Fruit fly (Drosophila melanogaster) whole organism, embryonic: ENCODE measurements around the gene CG31183.

ENCODE experiments used
- Atf6 ChIP-seq: fragments of 200-800 bp; sonication (Bioruptor generic); IDR thresholded peaks from 2 replicates; pipeline ENCODE4 v1.3.6; 2022; ENCODE audit warnings: missing biosample characterization, missing genetic modification characterization
- Blimp-1 ChIP-seq: fragments of 200-800 bp; sonication (Bioruptor generic); optimal IDR thresholded peaks from 3 replicates; lab custom pipeline; 2018; ENCODE audit warnings: missing biosample characterization, missing genetic modification characterization, mild to moderate bottlenecking, moderate library complexity, missing genetic modification reagents
- CG10147 ChIP-seq: fragments of 200-800 bp; sonication (Bioruptor generic); optimal IDR thresholded peaks from 2 replicates; lab custom pipeline; 2019; ENCODE audit warnings: missing biosample characterization, mild to moderate bottlenecking, missing genetic modification characterization, moderate library complexity
- CG11398 ChIP-seq: fragments of 200-800 bp; sonication (Bioruptor generic); optimal IDR thresholded peaks from 2 replicates; lab custom pipeline; 2016; ENCODE audit warnings: missing biosample characterization, missing genetic modification characterization
- CG11560 ChIP-seq: fragments of 200-800 bp; sonication (Bioruptor generic); IDR thresholded peaks from 3 replicates; pipeline ENCODE4 v1.3.6; 2022; ENCODE audit warnings: missing biosample characterization, missing genetic modification characterization
- CG12391 ChIP-seq: fragments of 200-800 bp; sonication (Bioruptor generic); optimal IDR thresholded peaks from 3 replicates; lab custom pipeline; 2018; ENCODE audit warnings: missing biosample characterization, mild to moderate bottlenecking, missing genetic modification characterization, moderate library complexity
- CG13624 ChIP-seq: fragments of 200-800 bp; sonication (Bioruptor generic); optimal IDR thresholded peaks from 2 replicates; lab custom pipeline; 2016; ENCODE audit warnings: missing biosample characterization, missing genetic modification characterization
- CG15696 ChIP-seq: fragments of 200-800 bp; sonication (Bioruptor generic); optimal IDR thresholded peaks from 2 replicates; lab custom pipeline; 2019; ENCODE audit warnings: missing biosample characterization, mild to moderate bottlenecking, missing genetic modification characterization, moderate library complexity
- CG17359 ChIP-seq: fragments of 200-800 bp; sonication (Bioruptor generic); optimal IDR thresholded peaks from 3 replicates; lab custom pipeline; 2018; ENCODE audit warnings: missing biosample characterization, mild to moderate bottlenecking, missing genetic modification characterization, moderate library complexity
- CG17829 ChIP-seq: fragments of 200-800 bp; optimal IDR thresholded peaks from 2 replicates; lab custom pipeline; 2019; ENCODE audit warnings: missing biosample characterization, mild to moderate bottlenecking, missing genetic modification characterization, moderate library complexity
- CG1792 ChIP-seq: fragments of 200-800 bp; sonication (Bioruptor generic); optimal IDR thresholded peaks from 2 replicates; lab custom pipeline; 2016; ENCODE audit warnings: missing biosample characterization, missing genetic modification characterization
- CG43689 ChIP-seq: fragments of 200-800 bp; sonication (Bioruptor generic); IDR thresholded peaks from 2 replicates; pipeline ENCODE4 v1.3.6; 2022; ENCODE audit warnings: missing biosample characterization, missing genetic modification characterization
- CG4617 ChIP-seq: fragments of 200-800 bp; sonication (Bioruptor generic); optimal IDR thresholded peaks from 3 replicates; lab custom pipeline; 2016; ENCODE audit warnings: missing biosample characterization, missing genetic modification characterization, borderline replicate concordance
- CG4730 ChIP-seq: fragments of 200-800 bp; sonication (Bioruptor generic); IDR thresholded peaks from 2 replicates; pipeline ENCODE4 v1.3.6; 2022; ENCODE audit warnings: missing biosample characterization, missing genetic modification characterization
- CG4820 ChIP-seq: fragments of 200-800 bp; sonication (Bioruptor generic); optimal IDR thresholded peaks from 3 replicates; lab custom pipeline; 2016; ENCODE audit warnings: missing biosample characterization, missing genetic modification characterization
- CG5953 ChIP-seq: fragments of 200-800 bp; sonication (Bioruptor generic); IDR thresholded peaks from 2 replicates; pipeline ENCODE4 v1.3.6; 2022; ENCODE audit warnings: missing biosample characterization, missing genetic modification characterization
- CG7372 ChIP-seq: fragments of 200-800 bp; sonication (Bioruptor generic); IDR thresholded peaks from 2 replicates; pipeline ENCODE4 v1.3.6; 2022; ENCODE audit warnings: missing biosample characterization, missing genetic modification characterization
- CG8388 ChIP-seq: fragments of 200-800 bp; sonication (Bioruptor generic); optimal IDR thresholded peaks from 2 replicates; lab custom pipeline; 2019; ENCODE audit warnings: missing biosample characterization, mild to moderate bottlenecking, missing genetic modification characterization, moderate library complexity
- CG9437 ChIP-seq: fragments of 200-800 bp; sonication (Bioruptor generic); optimal IDR thresholded peaks from 2 replicates; lab custom pipeline; 2018; ENCODE audit warnings: missing biosample characterization, mild to moderate bottlenecking, missing genetic modification characterization
- CoRest ChIP-seq: fragments of 200-800 bp; sonication (Bioruptor generic); optimal IDR thresholded peaks from 3 replicates; lab custom pipeline; 2018; ENCODE audit warnings: missing biosample characterization, mild to moderate bottlenecking, missing genetic modification characterization, moderate library complexity
- Drgx ChIP-seq: fragments of 200-800 bp; sonication (Bioruptor generic); IDR thresholded peaks from 2 replicates; pipeline ENCODE4 v1.3.6; 2022; ENCODE audit warnings: missing biosample characterization, missing genetic modification characterization
- H2.0 ChIP-seq: fragments of 200-800 bp; sonication (Bioruptor generic); IDR thresholded peaks from 2 replicates; pipeline ENCODE4 v1.3.6; 2022; ENCODE audit warnings: missing biosample characterization, missing genetic modification characterization
- HmgD ChIP-seq: fragments of 200-800 bp; sonication (Bioruptor generic); optimal IDR thresholded peaks from 3 replicates; lab custom pipeline; 2016; ENCODE audit warnings: missing biosample characterization, missing genetic modification characterization
- Hr51 ChIP-seq, 2 experiments: fragments of 200-800 bp; sonication (Bioruptor generic); optimal IDR thresholded peaks; 2 replicates in 1 of 2; 3 replicates in 1 of 2; lab custom pipeline; 2016 to 2018; ENCODE audit warnings: missing biosample characterization in 2 of 2, missing genetic modification characterization in 2 of 2, mild to moderate bottlenecking in 1 of 2, moderate library complexity in 1 of 2
- Jarid2 ChIP-seq: fragments of 200-800 bp; sonication (Bioruptor generic); optimal IDR thresholded peaks from 3 replicates; lab custom pipeline; 2017; ENCODE audit warnings: mild to moderate bottlenecking, missing biosample characterization, missing genetic modification reagents, missing genetic modification characterization
- MBD-R2 ChIP-seq: fragments of 200-800 bp; sonication (Bioruptor generic); IDR thresholded peaks from 2 replicates; pipeline ENCODE4 v1.3.6; 2022; ENCODE audit warnings: missing biosample characterization, missing genetic modification characterization
- NfI ChIP-seq: fragments of 200-800 bp; sonication (Bioruptor generic); optimal IDR thresholded peaks from 3 replicates; lab custom pipeline; 2018; ENCODE audit warnings: missing biosample characterization, mild to moderate bottlenecking, missing genetic modification characterization, moderate library complexity
- Pdp1 ChIP-seq, 2 experiments: fragments of 200-800 bp; sonication (Bioruptor generic); optimal IDR thresholded peaks; 3 replicates each; lab custom pipeline; 2016; ENCODE audit warnings: missing biosample characterization in 2 of 2, missing genetic modification characterization in 2 of 2, mild to moderate bottlenecking in 1 of 2, moderate library complexity in 1 of 2
- Sry-δ ChIP-seq: fragments of 200-800 bp; sonication (Bioruptor generic); optimal IDR thresholded peaks from 2 replicates; lab custom pipeline; 2016; ENCODE audit warnings: missing biosample characterization, missing genetic modification characterization
- Trl ChIP-seq, 3 experiments: fragments of >200 bp in 2 of 3; fragments of 200-800 bp in 1 of 3; sonication (Bioruptor generic) in 1 of 3; optimal IDR thresholded peaks; 2 replicates in 1 of 3; 3 replicates in 2 of 3; lab custom pipeline; 2016 to 2017; ENCODE audit warnings: missing biosample characterization in 1 of 3, missing genetic modification characterization in 1 of 3
- ara ChIP-seq: fragments of 200-800 bp; sonication (Bioruptor generic); IDR thresholded peaks from 2 replicates; pipeline ENCODE4 v1.3.6; 2022; ENCODE audit warnings: missing biosample characterization, missing genetic modification characterization
- ash1 ChIP-seq: fragments of 200-800 bp; sonication (Bioruptor generic); optimal IDR thresholded peaks from 2 replicates; lab custom pipeline; 2018; ENCODE audit warnings: missing biosample characterization, mild to moderate bottlenecking, missing genetic modification characterization
- ato ChIP-seq: fragments of 200-800 bp; sonication (Bioruptor generic); IDR thresholded peaks from 2 replicates; pipeline ENCODE4 v1.3.6; 2022; ENCODE audit warnings: missing biosample characterization, missing genetic modification characterization; ENCODE audit not compliant: partially characterized antibody
- bab2 ChIP-seq: fragments of 200-800 bp; sonication (Bioruptor generic); optimal IDR thresholded peaks from 2 replicates; lab custom pipeline; 2016; ENCODE audit warnings: missing biosample characterization, missing genetic modification characterization
- cwo ChIP-seq: fragments of 200-800 bp; sonication (Bioruptor generic); optimal IDR thresholded peaks from 3 replicates; lab custom pipeline; 2017; ENCODE audit warnings: missing biosample characterization, missing genetic modification characterization, mild to moderate bottlenecking, moderate library complexity, missing genetic modification reagents
- ems ChIP-seq: fragments of 200-800 bp; sonication (Bioruptor generic); optimal IDR thresholded peaks from 3 replicates; lab custom pipeline; 2016; ENCODE audit warnings: missing biosample characterization, missing genetic modification characterization
- esg ChIP-seq: fragments of 200-800 bp; sonication (Bioruptor generic); conservative IDR thresholded peaks from 2 replicates; pipeline ENCODE4 v1.3.6; 2022; ENCODE audit warnings: missing biosample characterization, missing genetic modification characterization
- gsb ChIP-seq: fragments of 200-800 bp; sonication (Bioruptor generic); IDR thresholded peaks from 2 replicates; pipeline ENCODE4 v1.3.6; 2022; ENCODE audit warnings: missing biosample characterization, missing genetic modification characterization
- hbn ChIP-seq: fragments of 200-800 bp; sonication (Bioruptor generic); IDR thresholded peaks from 2 replicates; pipeline ENCODE4 v1.3.6; 2022; ENCODE audit warnings: missing biosample characterization, missing genetic modification characterization; ENCODE audit not compliant: partially characterized antibody
- hkb ChIP-seq, 2 experiments: fragments of 200-800 bp in 1 of 2; fragments of >200 bp in 1 of 2; sonication (Bioruptor generic) in 1 of 2; IDR thresholded peaks in 1 of 2; optimal IDR thresholded peaks in 1 of 2; 2 replicates each; pipeline versions ENCODE4 v1.3.6 to Lab custom; 2017 to 2022; ENCODE audit warnings: missing biosample characterization in 1 of 2, missing genetic modification characterization in 1 of 2
- insv ChIP-seq, 2 experiments: fragments of 200-800 bp; sonication (Bioruptor generic); optimal IDR thresholded peaks; 3 replicates each; lab custom pipeline; 2016 to 2018; ENCODE audit warnings: missing biosample characterization in 2 of 2, missing genetic modification characterization in 2 of 2
- luna ChIP-seq: fragments of 200-800 bp; sonication (Bioruptor generic); optimal IDR thresholded peaks from 2 replicates; lab custom pipeline; 2016; ENCODE audit warnings: missing biosample characterization, missing genetic modification characterization
- oc ChIP-seq: fragments of 200-800 bp; sonication (Bioruptor generic); optimal IDR thresholded peaks from 2 replicates; lab custom pipeline; 2018; ENCODE audit warnings: missing biosample characterization, mild to moderate bottlenecking, missing genetic modification characterization, moderate library complexity
- psq ChIP-seq: fragments of 200-800 bp; sonication (Bioruptor generic); optimal IDR thresholded peaks from 2 replicates; lab custom pipeline; 2017; ENCODE audit warnings: missing biosample characterization, missing genetic modification characterization
- sens-2 ChIP-seq: fragments of 200-800 bp; sonication (Bioruptor generic); IDR thresholded peaks from 2 replicates; pipeline ENCODE4 v1.3.6; 2022; ENCODE audit warnings: missing biosample characterization, missing genetic modification characterization
- trem ChIP-seq: fragments of 200-800 bp; optimal IDR thresholded peaks from 3 replicates; lab custom pipeline; 2019; ENCODE audit warnings: missing biosample characterization, mild to moderate bottlenecking, missing genetic modification characterization, moderate library complexity
- trh ChIP-seq: fragments of 200-800 bp; sonication (Bioruptor generic); optimal IDR thresholded peaks from 2 replicates; lab custom pipeline; 2016; ENCODE audit warnings: missing biosample characterization, missing genetic modification characterization

Gene CG31183

DNA sequence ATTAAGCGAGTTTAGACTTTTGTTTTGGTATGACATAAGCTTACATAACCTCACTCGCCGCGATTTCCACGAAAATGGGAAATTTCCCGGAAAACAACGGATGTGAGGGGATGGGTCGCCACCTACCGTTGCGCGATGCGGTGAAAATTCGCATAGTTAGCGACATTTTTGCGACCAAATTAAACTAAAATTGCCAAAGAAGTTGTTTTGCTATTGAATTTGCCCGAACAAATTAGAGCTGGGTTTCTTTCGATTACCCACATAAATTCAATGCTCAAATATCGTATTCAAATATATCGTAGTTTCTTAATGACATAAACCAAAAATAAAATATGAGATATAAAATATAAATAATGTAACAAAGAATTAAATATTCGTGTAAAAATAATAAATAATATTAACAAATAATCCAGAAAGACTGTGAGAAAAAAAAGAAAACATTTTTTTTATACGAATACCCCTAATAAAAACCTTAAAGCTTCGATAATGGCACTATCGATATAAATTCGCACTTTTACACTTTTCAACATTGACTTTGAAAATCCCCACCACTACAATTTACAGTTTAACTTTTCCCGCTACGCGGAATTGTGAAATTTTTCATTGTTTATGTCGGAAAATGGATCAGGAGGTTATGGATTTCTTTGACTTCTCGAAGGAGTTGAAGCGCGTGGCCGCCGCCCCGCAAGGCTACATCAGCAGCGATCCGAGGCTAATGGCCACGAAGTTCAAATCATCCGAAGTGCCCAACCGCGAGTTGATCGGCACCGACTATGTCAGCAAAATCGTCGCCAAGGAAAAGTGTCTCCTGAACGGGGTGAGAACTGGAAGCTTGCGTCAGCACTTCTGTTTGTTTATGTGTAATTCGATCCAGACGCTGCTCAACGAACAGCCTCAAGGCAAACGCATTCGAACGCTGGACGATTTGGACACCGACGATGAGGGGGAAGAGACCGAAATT is 38.6 kb downstream of the CG31183 start, which contains the start of the genes ND-23 and spn-E (continued):
- TF ChIP-seq Pdp1 (GFP tag; optimal IDR thresholded peaks at IDR 0.05; lab: Kevin White, UChicago) = peak in 1 of 2 experiments; percentile 99
- peak; percentile 81 for TF ChIP-seq CoRest (tag; lab: Kevin White, UChicago)
- TF ChIP-seq CG11398 (GFP tag; lab: Kevin White, UChicago) = no peak
- TF ChIP-seq CG43689 (GFP tag; lab: Robert Waterston, UW) = no peak
- TF ChIP-seq CG5953 (GFP tag; lab: Robert Waterston, UW) = peak; percentile 14; the same call in 1 of the 2 replicates
- peak; percentile 50 for TF ChIP-seq CG4617 (GFP tag; lab: Kevin White, UChicago)
- TF ChIP-seq CG17829 (tag; lab: Kevin White, UChicago) = peak; percentile 85
- peak; percentile 83 for TF ChIP-seq CG12391
- peak; percentile 28 for TF ChIP-seq CG17359 (tag; lab: Kevin White, UChicago)
- no peak for TF ChIP-seq CG10147 (GFP tag; lab: Kevin White, UChicago)
- peak; percentile 31 for TF ChIP-seq trh (GFP tag; lab: Kevin White, UChicago)
- peak; percentile 48 for TF ChIP-seq CG7372 (GFP tag; lab: Robert Waterston, UW)
- TF ChIP-seq H2.0 (GFP tag; lab: Robert Waterston, UW) = no peak; the same call in 1 of the 2 replicates
- peak; percentile 72 for TF ChIP-seq hbn (GFP tag; lab: Robert Waterston, UW)
- TF ChIP-seq ara = no peak
- peak; percentile 49 for TF ChIP-seq trem
- TF ChIP-seq CG15696 (tag; lab: Kevin White, UChicago) = peak; percentile 67
- TF ChIP-seq Trl (optimal IDR thresholded peaks at IDR 0.05; lab: Kevin White, UChicago) = no peak
- TF ChIP-seq Trl (GFP tag; optimal IDR thresholded peaks at IDR 0.05; lab: Kevin White, UChicago) = no peak
- peak; percentile 82 for TF ChIP-seq Sry-δ
- TF ChIP-seq CG4820 (GFP tag; lab: Kevin White, UChicago) = peak; percentile 0
- TF ChIP-seq CG11560 (tag; lab: Robert Waterston, UW) = no peak
- TF ChIP-seq Drgx (GFP tag; lab: Robert Waterston, UW) = 0 out of 2 replicates have a peak, but pooled peaks have one; percentile 23
- no peak for TF ChIP-seq HmgD
- no peak for TF ChIP-seq CG13624 (GFP tag; lab: Kevin White, UChicago)
- peak; percentile 45 for TF ChIP-seq CG8388 (GFP tag; lab: Kevin White, UChicago)
- TF ChIP-seq bab2 (GFP tag; lab: Kevin White, UChicago) = no peak
- TF ChIP-seq psq = no peak
- no peak for TF ChIP-seq oc (tag; lab: Kevin White, UChicago)
- TF ChIP-seq ash1 (GFP tag; lab: Kevin White, UChicago) = no peak
- TF ChIP-seq CG1792 (GFP tag; lab: Kevin White, UChicago) = no peak
- TF ChIP-seq sens-2 (GFP tag; lab: Robert Waterston, UW) = no peak; the same call in 1 of the 2 replicates
- TF ChIP-seq NfI (GFP tag; lab: Kevin White, UChicago) = peak; percentile 52
- TF ChIP-seq cwo (GFP tag; lab: Kevin White, UChicago) = no peak
- no peak for TF ChIP-seq Blimp-1 (GFP tag; lab: Kevin White, UChicago)
- no peak for TF ChIP-seq Hr51 (GFP tag; optimal IDR thresholded peaks at IDR 0.05; lab: Kevin White, UChicago)
- TF ChIP-seq ems (GFP tag; lab: Kevin White, UChicago) = no peak
- TF ChIP-seq Atf6 (GFP tag; lab: Robert Waterston, UW) = peak; percentile 27; the same call in 1 of the 2 replicates
- no peak for TF ChIP-seq esg (GFP tag; lab: Robert Waterston, UW)
- TF ChIP-seq MBD-R2 (GFP tag; lab: Robert Waterston, UW) = peak; percentile 30
- TF ChIP-seq gsb (GFP tag; lab: Robert Waterston, UW) = no peak
- no peak for TF ChIP-seq CG9437 (GFP tag; lab: Kevin White, UChicago)
- no peak for TF ChIP-seq CG4730
- no peak for TF ChIP-seq ato (GFP tag; lab: Robert Waterston, UW)
- TF ChIP-seq hkb (optimal IDR thresholded peaks at IDR 0.05; lab: Kevin White, UChicago) = no peak
- no peak for TF ChIP-seq hkb (GFP tag; IDR thresholded peaks at IDR 0.05; lab: Robert Waterston, UW)
- TF ChIP-seq insv (GFP tag; optimal IDR thresholded peaks at IDR 0.05; lab: Kevin White, UChicago) = peak in 1 of 2 experiments; percentile 1
- no peak for TF ChIP-seq Jarid2 (GFP tag; lab: Kevin White, UChicago)
- no peak for TF ChIP-seq luna (GFP tag; lab: Kevin White, UChicago)
